5 worm cellular contexts compared by ENCODE assay signal in the genomic region with DNA sequence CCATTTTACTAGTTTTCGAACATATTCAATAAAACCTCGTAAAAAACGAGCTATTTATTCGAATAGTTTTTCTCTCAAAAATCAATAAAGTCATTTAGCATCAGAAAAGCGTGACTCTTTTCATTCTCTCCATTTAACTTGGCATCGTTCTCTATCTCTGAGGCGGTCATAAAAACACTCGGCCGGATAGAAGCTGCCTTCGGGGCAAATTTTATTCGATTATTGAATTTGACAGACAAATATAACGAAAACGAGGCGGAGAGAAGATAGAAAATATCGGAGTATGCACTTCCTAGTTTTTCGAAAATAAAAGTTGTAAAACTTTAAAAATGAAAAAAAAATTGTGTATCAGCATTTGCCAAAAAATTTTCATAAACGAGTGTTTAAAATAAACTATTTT.
A peak's percentile ranks its signal among the peaks of the same experiment; 100 is the strongest.
TF ChIP-seq lines count a peak whose summit lies in the region.

No protein-coding gene starts in this region.

TF ChIP-seq in whole organism, L1 larva, 84 proteins besides CTCF, POLR2A, EP300 and RAD21:
- peak; percentile 58 for TF ChIP-seq lin-14 (GFP tag; optimal IDR thresholded peaks at IDR 0.05; lab: Kevin White, UChicago)
- no peak for TF ChIP-seq skn-1 (tag; optimal IDR thresholded peaks at IDR 0.05; lab: Kevin White, UChicago)

TF ChIP-seq in whole organism, L2 larva, 48 proteins besides CTCF, POLR2A, EP300 and RAD21:
- no peak for TF ChIP-seq elt-3 (tag; optimal IDR thresholded peaks at IDR 0.05; lab: Kevin White, UChicago)
- TF ChIP-seq C34F6.9 (tag; optimal IDR thresholded peaks at IDR 0.05; lab: Kevin White, UChicago) = peak; percentile 3
- peak; percentile 8 for TF ChIP-seq crh-2 (tag; optimal IDR thresholded peaks at IDR 0.05; lab: Kevin White, UChicago)
- no peak for TF ChIP-seq mab-5 (tag; optimal IDR thresholded peaks at IDR 0.05; lab: Kevin White, UChicago)

TF ChIP-seq in whole organism, L4 larva, 104 proteins besides CTCF, POLR2A, EP300 and RAD21:
- no peak for TF ChIP-seq unc-130 (GFP tag; optimal IDR thresholded peaks at IDR 0.05; lab: Kevin White, UChicago)
- TF ChIP-seq nhr-10 (tag; optimal IDR thresholded peaks at IDR 0.05; lab: Kevin White, UChicago) = no peak
- no peak for TF ChIP-seq ztf-11 (tag; optimal IDR thresholded peaks at IDR 0.05; lab: Kevin White, UChicago)
- peak; percentile 72 for TF ChIP-seq aha-1 (tag; lab: Kevin White, UChicago)
- no peak for TF ChIP-seq ceh-28 (tag; optimal IDR thresholded peaks at IDR 0.05; lab: Kevin White, UChicago)
- TF ChIP-seq fos-1 (tag; optimal IDR thresholded peaks at IDR 0.05; lab: Kevin White, UChicago) = no peak
- TF ChIP-seq egl-43 (GFP tag; IDR thresholded peaks at IDR 0.05; lab: Robert Waterston, UW) = no peak

TF ChIP-seq in whole organism, late embryonic, 69 proteins besides CTCF, POLR2A, EP300 and RAD21:
- no peak for TF ChIP-seq fkh-6 (tag; optimal IDR thresholded peaks at IDR 0.05; lab: Kevin White, UChicago)
- TF ChIP-seq unc-42 (tag; optimal IDR thresholded peaks at IDR 0.05; lab: Kevin White, UChicago) = peak; percentile 71

TF ChIP-seq in whole organism, mixed stage, embryonic, 35 proteins besides CTCF, POLR2A, EP300 and RAD21:
- TF ChIP-seq ces-1 (GFP tag; optimal IDR thresholded peaks at IDR 0.05; lab: Kevin White, UChicago) (peak; percentile 93), nhr-28 (tag; optimal IDR thresholded peaks at IDR 0.05; lab: Kevin White, UChicago) (no peak)

Comparison
In these comparisons a context has a peak if more than half of its experiments do, and no peak if none do; other contexts are left out.
1. Of the 29 proteins assayed by ChIP-seq in both whole organism, L4 larva and whole organism, L1 larva: peak only in whole organism, L4 larva: aha-1; only in whole organism, L1 larva: none; in both: none; in neither: 28.